Worm (Caenorhabditis elegans): ENCODE measurements around the gene W02B12.13.

The W02B12.13 gene

DNA sequence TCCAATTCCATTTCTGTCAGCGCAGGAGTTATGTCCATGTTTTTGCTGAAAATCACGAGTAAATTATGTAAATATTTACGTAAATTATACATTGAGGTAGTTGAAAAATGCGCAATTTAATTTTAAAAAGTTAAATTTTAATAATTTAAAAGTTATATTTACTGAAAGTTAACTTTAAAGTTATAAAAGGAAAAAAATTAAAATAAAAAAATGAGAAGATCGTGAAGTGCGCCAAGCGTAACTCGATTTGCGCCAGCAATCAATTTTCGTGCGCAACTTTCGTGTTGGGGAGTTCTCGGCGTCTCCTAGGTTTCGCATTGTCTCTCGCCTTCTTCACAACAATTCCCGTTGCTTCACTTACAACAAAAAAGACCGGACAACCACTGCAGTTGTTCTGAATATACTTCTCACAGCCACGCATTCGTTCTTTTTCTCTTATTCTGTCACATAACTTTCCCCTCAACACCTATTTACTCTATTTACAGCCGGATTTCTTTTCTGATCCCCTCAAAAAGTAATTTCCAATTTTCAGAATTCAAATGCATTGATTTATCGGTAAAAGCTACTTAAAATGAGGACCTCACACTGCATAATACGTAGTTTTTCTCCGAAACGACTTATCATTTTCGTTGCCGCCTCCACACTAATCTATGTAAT lies 28.6 kb downstream of the W02B12.13 start, which contains the start of the genes metl-1 and W02B12.11:
Gene metl-1 (minus strand): TSS at position 51 of the 657 bp plus-strand sequence.
Gene W02B12.11 (plus strand): TSS at position 337 of the 657 bp plus-strand sequence.
- TF ChIP-seq unc-62 (GFP tag; optimal IDR thresholded peaks at IDR 0.05), result no peak

DNA sequence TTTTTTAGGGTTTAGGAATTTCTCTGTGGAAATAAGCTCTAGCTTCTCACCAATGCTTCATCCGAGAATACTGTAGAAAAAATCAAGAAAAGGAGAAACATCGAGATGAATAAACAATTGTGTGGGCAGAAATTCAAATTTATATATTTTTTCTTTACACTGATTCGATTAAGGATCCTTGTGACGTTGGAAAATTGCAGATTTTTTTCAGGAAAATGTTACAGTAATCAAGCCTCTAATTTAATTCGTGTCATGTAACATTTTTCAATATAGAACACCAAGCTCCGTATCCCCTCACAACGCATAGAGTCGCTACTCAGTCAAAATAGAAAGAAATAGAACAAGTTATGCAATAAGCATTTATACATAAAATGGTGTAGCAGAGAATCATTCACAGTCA lies 31.3 kb downstream of the W02B12.13 start, which contains the start of gene W02B12.16:
Gene W02B12.16 (minus strand): TSS at position 101 of the 400 bp plus-strand sequence.
- no peak for TF ChIP-seq unc-62 (GFP tag; optimal IDR thresholded peaks at IDR 0.05)

DNA sequence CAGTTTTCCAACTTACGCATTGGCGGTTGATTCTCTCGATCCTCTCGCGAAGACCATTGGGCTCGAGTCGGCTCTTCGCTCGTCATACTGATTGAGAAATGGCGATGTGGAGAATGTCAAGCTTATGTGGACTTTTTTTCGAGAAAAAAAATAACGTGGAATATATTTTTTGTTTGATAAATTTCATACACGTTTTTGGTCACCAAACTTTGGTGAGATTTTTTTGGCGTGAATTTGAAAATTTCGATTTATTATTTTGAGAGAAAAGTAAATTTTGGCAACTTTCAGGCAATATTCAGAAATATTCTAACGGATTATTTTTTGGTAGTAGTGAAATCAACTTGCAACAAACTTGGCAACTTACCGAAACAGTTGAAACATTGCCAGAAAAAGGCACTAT lies 34.0 kb downstream of the W02B12.13 start, which contains the start of gene W02B12.12:
Gene W02B12.12 (minus strand): TSS at position 101 of the 400 bp plus-strand sequence.
- TF ChIP-seq unc-62 (GFP tag; optimal IDR thresholded peaks at IDR 0.05), result no peak

DNA sequence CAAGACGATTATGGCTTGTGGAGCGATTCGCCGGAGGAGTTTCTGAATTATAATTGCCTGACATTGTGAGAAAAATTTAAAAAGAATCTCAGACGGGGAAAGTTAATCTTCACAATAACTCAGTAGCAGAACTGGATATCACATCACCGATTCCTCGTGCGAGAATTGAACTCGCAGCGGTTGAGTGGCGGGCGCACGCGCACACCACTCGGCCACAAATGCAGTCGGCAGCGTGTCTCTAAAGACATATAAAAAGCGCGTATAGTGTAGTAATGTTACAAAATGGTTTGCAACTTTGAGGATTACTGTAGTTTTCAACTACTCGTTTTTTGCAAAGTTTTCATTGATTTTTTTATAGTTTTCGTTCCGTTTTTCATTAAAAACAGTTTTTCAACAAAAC lies 39.5 kb downstream of the W02B12.13 start:
- no peak for TF ChIP-seq unc-62 (GFP tag; optimal IDR thresholded peaks at IDR 0.05)

DNA sequence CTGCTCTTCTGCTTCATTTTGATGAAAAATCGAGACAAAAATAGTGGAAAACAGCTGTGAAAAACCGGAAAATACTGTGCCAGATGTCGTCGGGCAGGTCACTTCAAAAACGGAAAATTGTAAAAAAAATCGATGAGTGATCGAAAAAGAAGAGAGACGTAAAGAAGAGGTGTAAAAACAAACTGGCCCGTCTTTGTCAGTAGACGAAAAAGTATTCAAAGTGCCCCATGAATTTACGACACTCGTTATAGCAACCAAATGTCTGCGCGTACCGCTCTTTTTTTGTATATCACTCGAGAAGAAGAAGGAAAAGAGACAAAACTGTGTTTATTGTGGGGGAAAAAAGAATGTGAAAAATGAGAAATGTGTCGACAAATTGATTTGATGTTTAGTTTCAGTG lies 40.1 kb downstream of the W02B12.13 start, which contains the start of gene twk-5:
Gene twk-5 (minus strand): TSS at position 101 of the 400 bp plus-strand sequence.
- TF ChIP-seq unc-62 (GFP tag; optimal IDR thresholded peaks at IDR 0.05), result no peak

DNA sequence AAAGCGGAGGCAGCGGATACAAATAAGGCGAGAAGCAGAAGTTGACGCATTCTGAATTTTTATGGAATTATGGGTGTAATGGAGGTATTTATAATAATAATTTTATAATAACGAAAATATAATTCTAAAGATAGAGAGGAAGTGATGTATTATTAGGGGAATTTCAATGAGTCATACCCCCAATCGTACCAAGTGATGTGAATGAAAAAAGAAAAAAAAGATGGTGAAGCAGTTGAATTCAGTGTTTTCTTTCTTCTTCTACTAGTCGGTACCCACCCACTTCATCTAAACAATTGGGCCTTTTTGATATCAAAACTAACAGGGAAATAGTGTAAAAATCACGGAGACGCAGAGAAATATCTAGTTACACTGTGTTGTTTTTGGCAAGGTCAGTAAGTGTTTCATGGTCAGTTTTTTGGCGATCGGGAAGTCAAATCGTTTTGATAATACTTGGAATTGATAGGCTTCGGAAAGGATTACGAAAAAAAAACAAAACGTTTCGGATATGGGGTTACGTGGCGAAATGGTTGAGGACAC lies 41.7 kb downstream of the W02B12.13 start, which contains the start of gene ttr-18:
Gene ttr-18 (minus strand): TSS at position 51 of the 537 bp plus-strand sequence.
- no peak for TF ChIP-seq unc-62 (GFP tag; optimal IDR thresholded peaks at IDR 0.05)

DNA sequence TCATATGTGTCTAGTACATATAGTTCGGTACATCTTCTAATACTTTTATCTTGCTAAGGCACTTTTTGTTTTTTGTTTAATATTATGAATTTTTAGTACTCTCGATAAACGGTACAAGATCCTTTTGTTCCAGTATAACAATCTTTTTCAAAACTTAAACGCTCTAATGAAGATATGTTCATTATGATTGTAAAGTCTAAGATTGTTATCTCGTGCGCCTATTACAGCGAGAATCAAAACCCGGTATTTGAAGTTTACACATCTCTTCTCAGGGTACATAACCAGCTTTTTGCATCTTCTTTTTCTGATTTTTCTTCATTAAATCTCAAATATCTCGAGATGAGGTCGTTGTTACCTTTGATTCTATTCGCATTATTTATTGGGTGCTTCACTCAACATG lies 42.9 kb downstream of the W02B12.13 start, which contains the start of gene B0334.13:
Gene B0334.13 (plus strand): TSS at position 301 of the 400 bp plus-strand sequence.
- no peak for TF ChIP-seq unc-62 (GFP tag; optimal IDR thresholded peaks at IDR 0.05)

DNA sequence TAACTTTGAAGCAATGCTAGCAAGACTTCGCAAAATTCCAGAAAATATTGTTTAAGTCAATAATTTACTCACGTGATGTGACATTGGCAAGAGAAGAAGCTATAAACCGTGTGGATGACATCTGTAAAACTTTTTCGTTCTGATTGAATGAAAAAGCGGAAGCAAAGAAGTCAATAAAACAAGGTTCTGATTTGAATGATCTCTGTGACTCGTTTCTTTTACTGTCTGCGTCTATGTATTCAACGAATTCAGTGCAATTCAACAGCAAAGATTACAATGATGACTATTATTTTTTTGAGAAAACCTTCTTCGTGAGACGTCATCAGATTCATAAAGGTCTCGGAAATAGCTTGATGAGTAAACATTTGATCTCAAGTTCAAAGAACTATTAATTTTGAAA lies 47.8 kb downstream of the W02B12.13 start, which contains the start of gene hacl-1:
Gene hacl-1 (minus strand): TSS at position 121 of the 400 bp plus-strand sequence.
- TF ChIP-seq unc-62 (GFP tag; optimal IDR thresholded peaks at IDR 0.05), result no peak

DNA sequence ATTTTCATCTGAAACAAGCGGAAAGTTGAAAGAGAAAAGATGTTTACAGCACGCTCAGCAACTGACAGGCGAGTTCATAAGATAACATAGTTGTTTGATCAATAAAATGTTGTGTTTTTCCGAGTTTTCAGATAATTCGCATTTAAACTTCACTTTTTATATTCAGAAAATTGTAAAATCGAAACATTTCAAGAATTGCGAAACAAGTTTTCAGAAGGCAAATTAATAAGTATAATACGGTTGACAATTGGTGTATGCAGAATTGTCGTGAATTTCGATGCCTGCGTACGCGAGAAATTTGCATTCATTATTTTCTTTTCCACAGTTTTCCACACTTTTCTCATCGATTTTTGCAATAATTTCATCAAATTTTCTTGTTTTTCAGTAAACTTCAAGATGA lies 50.2 kb downstream of the W02B12.13 start, which contains the start of the genes ooc-3 and B0334.4:
Gene ooc-3 (minus strand): TSS at position 15 of the 400 bp plus-strand sequence.
Gene B0334.4 (plus strand): TSS at position 386 of the 400 bp plus-strand sequence.
- no peak for TF ChIP-seq unc-62 (GFP tag; optimal IDR thresholded peaks at IDR 0.05)

DNA sequence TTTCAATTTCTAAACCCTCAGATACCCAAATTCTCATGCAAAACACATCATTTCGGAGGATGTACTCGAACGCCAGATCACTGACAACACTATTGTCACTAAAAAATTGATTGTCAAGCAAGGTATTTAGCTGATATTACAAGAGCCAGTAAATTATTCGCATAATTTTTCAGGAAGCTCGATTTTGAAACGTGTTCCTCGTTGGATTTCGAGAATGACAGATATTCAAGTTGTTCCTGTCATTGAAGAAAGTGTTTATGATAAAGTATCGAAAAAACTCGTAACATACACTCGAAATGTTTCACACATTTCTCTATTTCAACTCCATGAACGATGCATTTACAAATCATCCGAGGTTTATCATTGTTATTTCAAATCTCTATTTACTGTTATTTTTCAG lies 50.7 kb downstream of the W02B12.13 start:
- no peak for TF ChIP-seq unc-62 (GFP tag; optimal IDR thresholded peaks at IDR 0.05)

DNA sequence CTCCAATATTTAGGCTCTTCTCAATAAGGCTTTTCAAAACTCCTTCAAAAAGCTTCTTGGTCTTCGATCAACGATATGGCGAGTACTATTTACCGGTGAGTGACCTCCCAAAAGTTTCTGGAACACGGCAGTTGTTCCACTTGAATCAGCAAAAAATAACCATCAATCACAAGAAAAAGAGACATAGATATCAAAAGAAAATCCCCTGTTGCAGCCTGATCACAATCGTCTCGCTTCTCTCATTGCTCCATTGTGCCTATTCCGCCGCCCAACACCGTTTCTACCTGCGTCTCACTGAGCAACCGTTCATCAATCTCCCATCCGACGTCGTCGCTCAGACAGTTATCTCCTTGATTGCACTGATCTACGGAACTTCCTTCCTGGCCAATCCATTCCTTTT lies 51.7 kb downstream of the W02B12.13 start, which contains the start of gene emc-5:
Gene emc-5 (plus strand): TSS at position 14 of the 400 bp plus-strand sequence.
- TF ChIP-seq unc-62 (GFP tag; optimal IDR thresholded peaks at IDR 0.05), result no peak

DNA sequence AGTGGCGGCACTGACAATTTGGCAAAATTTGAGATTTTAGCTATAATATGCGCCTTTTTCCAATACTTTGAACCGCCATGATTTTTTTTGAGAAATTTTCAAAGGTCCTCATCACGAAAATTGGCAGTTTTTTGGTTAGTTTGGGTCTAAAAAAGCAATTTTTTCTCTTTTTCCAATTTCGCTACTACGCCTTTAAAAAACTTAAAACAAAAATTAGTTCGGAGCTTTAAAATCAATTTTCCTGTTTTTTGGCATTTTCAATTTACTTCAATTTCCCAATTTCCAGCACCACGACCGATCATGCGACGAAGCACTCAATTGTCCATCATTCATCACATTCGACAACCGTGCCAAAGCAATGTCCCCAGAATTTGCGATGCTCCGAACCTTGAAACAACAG lies 52.3 kb downstream of the W02B12.13 start, which contains the start of gene B0334.5:
Gene B0334.5 (plus strand): TSS at position 301 of the 400 bp plus-strand sequence.
- TF ChIP-seq unc-62 (GFP tag; optimal IDR thresholded peaks at IDR 0.05), result no peak
